Worm (Caenorhabditis elegans): ENCODE measurements around the gene cyp-32A1.

- no peak for TF ChIP-seq B0310.2 (tag; optimal IDR thresholded peaks at IDR 0.05)
- no peak for TF ChIP-seq hnd-1 (tag; optimal IDR thresholded peaks at IDR 0.05)
- no peak for TF ChIP-seq sea-1 (GFP tag; conservative IDR thresholded peaks at IDR 0.05)
- TF ChIP-seq ama-1 (optimal IDR thresholded peaks at IDR 0.05), result no peak
Measured at ce11 chrV:7775226-7775625, 6.4 kb upstream of the cyp-32A1 start.
